Worm (Caenorhabditis elegans) whole organism, L2 larva: ENCODE data around the gene srbc-16.

Source experiments
- F13H6.1 ChIP-seq: sonication (generic microtip); optimal IDR thresholded peaks from 2 replicates; lab custom pipeline; 2016; ENCODE audit warnings: missing genetic modification characterization, missing compliant biosample characterization
- R02D3.7 ChIP-seq: fragments of 150-350 bp; optimal IDR thresholded peaks from 2 replicates; lab custom pipeline; 2014; ENCODE audit warnings: missing biosample characterization, missing genetic modification characterization
- Y55F3AM.14 ChIP-seq: fragments of 200-800 bp; sonication (Bioruptor generic); optimal IDR thresholded peaks from 2 replicates; lab custom pipeline; 2018; ENCODE audit warnings: mild to moderate bottlenecking, missing genetic modification characterization, missing compliant biosample characterization
- ZK546.5 ChIP-seq: sonication (generic microtip); optimal IDR thresholded peaks from 2 replicates; lab custom pipeline; 2017; ENCODE audit warnings: missing biosample characterization, missing genetic modification characterization
- aly-2 ChIP-seq: fragments of 150-350 bp; optimal IDR thresholded peaks from 2 replicates; lab custom pipeline; 2014; ENCODE audit warnings: missing biosample characterization, missing genetic modification characterization
- ama-1 ChIP-seq: fragments of 150-350 bp; optimal IDR thresholded peaks from 2 replicates; lab custom pipeline; 2018; ENCODE audit warnings: inconsistent platforms
- blmp-1 ChIP-seq: sonication (generic microtip); optimal IDR thresholded peaks from 2 replicates; lab custom pipeline; 2017; ENCODE audit warnings: missing genetic modification characterization, mild to moderate bottlenecking, missing compliant biosample characterization, antibody characterized with exemption, moderate library complexity; ENCODE audit not compliant: insufficient read depth
- ceh-16 ChIP-seq: fragments of 150-350 bp; optimal IDR thresholded peaks from 2 replicates; lab custom pipeline; 2014; ENCODE audit warnings: missing biosample characterization, missing genetic modification characterization
- ceh-82 ChIP-seq: fragments of 150-350 bp; optimal IDR thresholded peaks from 2 replicates; lab custom pipeline; 2014; ENCODE audit warnings: missing biosample characterization, missing genetic modification characterization
- crh-2 ChIP-seq: sonication (generic microtip); optimal IDR thresholded peaks from 2 replicates; lab custom pipeline; 2017; ENCODE audit warnings: missing biosample characterization, missing genetic modification characterization
- dmd-4 ChIP-seq: sonication (generic microtip); optimal IDR thresholded peaks from 2 replicates; lab custom pipeline; 2017; ENCODE audit warnings: missing biosample characterization, missing genetic modification characterization
- elt-3 ChIP-seq: sonication (generic microtip); optimal IDR thresholded peaks from 2 replicates; lab custom pipeline; 2017; ENCODE audit warnings: missing biosample characterization, missing genetic modification characterization
- fos-1 ChIP-seq: fragments of 150-350 bp; optimal IDR thresholded peaks from 2 replicates; lab custom pipeline; 2014; ENCODE audit warnings: missing biosample characterization, missing genetic modification characterization
- gmeb-1 ChIP-seq: fragments of 150-350 bp; optimal IDR thresholded peaks from 2 replicates; lab custom pipeline; 2014; ENCODE audit warnings: missing biosample characterization, missing genetic modification characterization
- lin-11 ChIP-seq: fragments of 150-350 bp; sonication (generic microtip); optimal IDR thresholded peaks from 2 replicates; lab custom pipeline; 2014; ENCODE audit warnings: missing biosample characterization, missing genetic modification characterization, inconsistent platforms, mixed read lengths
- mbf-1 ChIP-seq: sonication (generic microtip); optimal IDR thresholded peaks from 2 replicates; lab custom pipeline; 2017; ENCODE audit warnings: missing biosample characterization, missing genetic modification characterization
- mdl-1 ChIP-seq, 2 experiments: fragments of 150-350 bp in 1 of 2; sonication (generic microtip) in 1 of 2; optimal IDR thresholded peaks; 2 replicates each; lab custom pipeline; 2017; ENCODE audit warnings: missing biosample characterization in 2 of 2, missing genetic modification characterization in 2 of 2
- nhr-10 ChIP-seq: sonication (generic microtip); optimal IDR thresholded peaks from 2 replicates; lab custom pipeline; 2017; ENCODE audit warnings: missing biosample characterization, missing genetic modification characterization
- nhr-12 ChIP-seq: fragments of 150-350 bp; optimal IDR thresholded peaks from 2 replicates; lab custom pipeline; 2014; ENCODE audit warnings: missing biosample characterization, missing genetic modification characterization
- nhr-21 ChIP-seq: fragments of 150-350 bp; optimal IDR thresholded peaks from 2 replicates; lab custom pipeline; 2014; ENCODE audit warnings: missing biosample characterization, missing genetic modification characterization
- nhr-23 ChIP-seq: fragments of 150-350 bp; optimal IDR thresholded peaks from 2 replicates; lab custom pipeline; 2014; ENCODE audit warnings: missing biosample characterization, missing genetic modification reagents, missing genetic modification characterization
- nhr-237 ChIP-seq: fragments of 150-350 bp; optimal IDR thresholded peaks from 2 replicates; lab custom pipeline; 2014; ENCODE audit warnings: missing biosample characterization, missing genetic modification characterization
- nhr-6 ChIP-seq: fragments of 150-350 bp; optimal IDR thresholded peaks from 2 replicates; lab custom pipeline; 2014; ENCODE audit warnings: missing biosample characterization, missing genetic modification characterization
- nhr-77 ChIP-seq: fragments of 150-350 bp; optimal IDR thresholded peaks from 2 replicates; lab custom pipeline; 2014; ENCODE audit warnings: missing biosample characterization, missing genetic modification characterization
- sem-4 ChIP-seq: fragments of 150-350 bp; optimal IDR thresholded peaks from 2 replicates; lab custom pipeline; 2014; ENCODE audit warnings: missing biosample characterization, missing genetic modification reagents, missing genetic modification characterization
- sma-3 ChIP-seq: sonication (generic microtip); optimal IDR thresholded peaks from 2 replicates; lab custom pipeline; 2016; ENCODE audit warnings: missing genetic modification reagents, missing genetic modification characterization, missing compliant biosample characterization
- sma-9 ChIP-seq, 2 experiments: fragments of 150-350 bp in 1 of 2; sonication (generic microtip) in 1 of 2; optimal IDR thresholded peaks; 2 replicates each; lab custom pipeline; 2014 to 2016; ENCODE audit warnings: missing genetic modification characterization in 2 of 2, mild to moderate bottlenecking in 1 of 2, missing biosample characterization in 1 of 2, missing compliant biosample characterization in 1 of 2, missing genetic modification reagents in 1 of 2, moderate library complexity in 1 of 2
- unc-39 ChIP-seq: fragments of 150-350 bp; optimal IDR thresholded peaks from 2 replicates; lab custom pipeline; 2014; ENCODE audit warnings: missing biosample characterization, missing genetic modification characterization
- unc-55 ChIP-seq: fragments of 150-350 bp; sonication (generic microtip); optimal IDR thresholded peaks from 3 replicates; lab custom pipeline; 2014; ENCODE audit warnings: missing biosample characterization, missing genetic modification reagents, missing genetic modification characterization
- unc-62 ChIP-seq: fragments of 150-350 bp; optimal IDR thresholded peaks from 2 replicates; lab custom pipeline; 2014; ENCODE audit warnings: missing biosample characterization, missing genetic modification reagents, missing genetic modification characterization
- zag-1 ChIP-seq: fragments of 150-350 bp; optimal IDR thresholded peaks from 2 replicates; lab custom pipeline; 2014; ENCODE audit warnings: missing biosample characterization, missing genetic modification characterization
- ztf-1 ChIP-seq: fragments of 200-800 bp; sonication (Bioruptor generic); conservative IDR thresholded peaks from 2 replicates; pipeline ENCODE4 v1.3.6; 2022; ENCODE audit warnings: missing genetic modification characterization, missing compliant biosample characterization
- ztf-11 ChIP-seq: sonication (generic microtip); optimal IDR thresholded peaks from 2 replicates; lab custom pipeline; 2017; ENCODE audit warnings: missing biosample characterization, missing genetic modification characterization
- ztf-4 ChIP-seq: fragments of 150-350 bp; optimal IDR thresholded peaks from 2 replicates; lab custom pipeline; 2014; ENCODE audit warnings: missing biosample characterization, missing genetic modification characterization

srbc-16 gene

DNA sequence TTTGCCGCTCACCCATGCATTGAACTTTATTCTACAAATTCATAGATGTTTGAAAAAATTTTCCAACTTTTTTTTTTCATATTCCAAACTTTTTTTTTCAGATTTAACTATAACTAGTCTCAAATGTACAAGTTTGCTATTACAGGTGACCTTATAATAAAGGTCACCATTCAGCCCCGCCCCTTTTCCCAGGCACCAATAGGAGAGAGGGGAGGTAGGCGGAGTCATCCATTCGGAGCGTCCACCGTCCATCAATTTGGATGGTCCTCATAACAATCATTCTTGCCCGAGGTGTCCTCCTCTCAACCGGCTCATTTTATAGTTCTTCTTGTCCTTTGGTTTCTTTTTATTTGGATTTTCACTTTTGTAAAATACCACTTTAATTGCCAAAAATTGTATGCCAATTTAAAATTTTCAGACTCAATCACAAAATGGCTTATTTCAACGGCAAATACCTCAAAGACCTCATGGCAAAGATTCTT, 6.1 kb downstream of the srbc-16 start, which contains the start of gene Y5H2B.3:
Gene Y5H2B.3, plus strand, starts transcription at position 432 of the 482 bp plus-strand sequence.
- no peak for TF ChIP-seq dmd-4 (tag; lab: Kevin White, UChicago)
- TF ChIP-seq sem-4 (tag; lab: Kevin White, UChicago) = no peak
- no peak for TF ChIP-seq ama-1 (lab: Kevin White, UChicago)
- TF ChIP-seq nhr-12 (tag; lab: Kevin White, UChicago) = no peak
- no peak for TF ChIP-seq ceh-82 (tag; lab: Kevin White, UChicago)
- TF ChIP-seq nhr-77 (tag; lab: Kevin White, UChicago) = no peak
- TF ChIP-seq nhr-6 (tag; lab: Kevin White, UChicago) = no peak
- TF ChIP-seq crh-2 (tag; lab: Kevin White, UChicago) = no peak
- no peak for TF ChIP-seq ceh-16 (tag; lab: Kevin White, UChicago)
- no peak for TF ChIP-seq lin-11 (tag; lab: Kevin White, UChicago)
- TF ChIP-seq nhr-21 = no peak
- no peak for TF ChIP-seq ztf-11 (tag; lab: Kevin White, UChicago)
- TF ChIP-seq R02D3.7 (tag; lab: Kevin White, UChicago) = no peak
- no peak for TF ChIP-seq sma-3
- no peak for TF ChIP-seq ztf-4 (tag; lab: Kevin White, UChicago)

DNA sequence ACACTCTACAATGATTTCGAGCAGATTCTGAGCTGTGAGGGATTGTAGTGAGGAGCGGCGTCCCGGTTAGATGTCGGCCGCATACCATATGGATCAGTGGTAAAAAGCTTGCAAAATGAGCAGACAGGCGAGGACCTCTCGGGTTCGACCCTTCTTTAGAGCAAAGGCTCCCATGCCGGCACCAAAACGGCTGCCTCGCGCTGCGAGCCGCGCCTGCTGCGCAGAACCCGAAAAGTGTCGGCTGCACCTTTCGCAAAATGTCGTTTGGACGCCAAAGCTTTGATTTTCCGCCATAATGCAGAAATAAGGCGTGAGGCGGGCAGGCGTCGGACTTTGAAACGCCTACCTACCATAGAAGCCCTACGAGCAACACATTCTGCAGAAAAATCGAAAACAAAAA, 8.5 kb downstream of the srbc-16 start:
- TF ChIP-seq unc-62 (GFP tag; lab: Kevin White, UChicago) (no peak), ztf-11 (tag; lab: Kevin White, UChicago) (no peak)

DNA sequence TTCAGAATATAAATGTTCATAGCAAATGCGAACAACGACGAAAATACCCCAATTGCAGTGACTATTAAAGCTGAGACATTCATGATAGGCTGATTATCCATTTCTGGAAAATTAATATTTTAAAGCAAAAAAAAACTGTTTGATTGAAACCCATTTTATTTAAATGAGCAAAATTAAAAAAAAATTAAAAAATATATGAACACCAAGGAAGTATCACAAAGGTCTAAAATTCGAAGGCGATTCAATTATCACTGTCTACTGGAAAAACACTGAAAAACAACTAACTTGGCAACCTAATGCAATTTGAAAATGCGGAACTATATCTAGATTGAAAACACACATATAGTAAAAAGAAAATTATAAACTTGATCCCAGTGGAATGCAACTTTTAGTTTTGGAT, 9.3 kb downstream of the srbc-16 start, which contains the start of gene srbc-42:
Gene srbc-42, minus strand, starts transcription at position 101 of the 400 bp plus-strand sequence.
- TF ChIP-seq dmd-4 (tag; lab: Kevin White, UChicago) = no peak
- no peak for TF ChIP-seq R02D3.7 (tag; lab: Kevin White, UChicago)
- no peak for TF ChIP-seq ZK546.5 (tag; lab: Kevin White, UChicago)
- TF ChIP-seq mdl-1 (tag; optimal IDR thresholded peaks at IDR 0.05; lab: Kevin White, UChicago) = no peak
- TF ChIP-seq sma-3 = no peak
- TF ChIP-seq mbf-1 (tag; lab: Kevin White, UChicago) = no peak
- TF ChIP-seq nhr-10 (tag; lab: Kevin White, UChicago) = no peak
- no peak for TF ChIP-seq aly-2

DNA sequence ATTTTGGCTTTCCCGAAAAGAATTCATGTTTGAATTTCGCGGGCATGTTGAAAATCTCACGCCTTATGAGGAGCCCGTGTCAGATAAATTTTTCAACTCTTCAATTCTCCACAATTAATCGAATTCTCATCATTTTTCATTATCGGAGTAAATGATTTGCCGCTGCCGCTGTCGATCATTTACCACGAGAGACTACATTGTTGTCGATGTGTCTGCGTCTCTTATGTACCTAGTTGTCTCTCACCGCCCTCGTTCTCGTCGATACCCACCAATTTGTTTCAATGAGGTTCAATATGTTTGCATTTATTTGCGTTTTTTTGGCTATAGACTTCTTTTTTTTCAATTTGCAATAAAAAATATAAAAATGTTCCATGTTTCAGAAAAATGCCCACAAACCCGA, 10.3 kb downstream of the srbc-16 start, which contains the start of gene nhr-13:
Gene nhr-13, plus strand, starts transcription at position 369 of the 400 bp plus-strand sequence.
- TF ChIP-seq sma-9 (GFP tag; optimal IDR thresholded peaks at IDR 0.05; lab: Kevin White, UChicago) (peak; percentile 32), sma-9 (tag; optimal IDR thresholded peaks at IDR 0.05; lab: Kevin White, UChicago) (no peak), ceh-82 (tag; lab: Kevin White, UChicago) (no peak), sem-4 (tag; lab: Kevin White, UChicago) (no peak), mbf-1 (tag; lab: Kevin White, UChicago) (no peak), fos-1 (tag; lab: Kevin White, UChicago) (peak; percentile 15), elt-3 (no peak), R02D3.7 (tag; lab: Kevin White, UChicago) (no peak), F13H6.1 (tag; lab: Kevin White, UChicago) (no peak), crh-2 (tag; lab: Kevin White, UChicago) (peak; percentile 13), gmeb-1 (tag; lab: Kevin White, UChicago) (peak; percentile 43), lin-11 (tag; lab: Kevin White, UChicago) (no peak), nhr-23 (tag; lab: Kevin White, UChicago) (no peak)

DNA sequence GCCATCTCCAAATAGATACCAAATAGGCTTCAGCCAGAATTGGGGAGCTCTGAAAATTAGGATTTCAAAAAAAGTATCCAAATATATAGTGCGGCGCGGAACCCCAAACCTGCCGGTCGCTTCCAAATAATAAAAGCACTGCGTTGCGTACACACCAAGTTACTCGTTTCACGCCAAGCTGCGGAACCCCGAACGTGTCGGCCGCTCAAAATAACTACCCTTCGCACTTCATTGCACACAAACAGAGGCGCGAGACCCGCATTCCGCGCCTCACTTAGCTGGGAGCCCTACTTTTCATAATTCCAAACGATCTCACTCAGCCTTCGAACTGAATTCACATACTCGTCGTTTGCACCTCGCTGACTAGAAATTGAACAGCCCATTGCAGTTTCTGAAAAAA, 17.8 kb downstream of the srbc-16 start:
- TF ChIP-seq nhr-23 (tag; lab: Kevin White, UChicago) = no peak
- TF ChIP-seq sma-3 = no peak
- no peak for TF ChIP-seq nhr-77 (tag; lab: Kevin White, UChicago)
- TF ChIP-seq nhr-21 = no peak
- TF ChIP-seq ztf-1 (GFP tag; lab: Robert Waterston, UW) = no peak

DNA sequence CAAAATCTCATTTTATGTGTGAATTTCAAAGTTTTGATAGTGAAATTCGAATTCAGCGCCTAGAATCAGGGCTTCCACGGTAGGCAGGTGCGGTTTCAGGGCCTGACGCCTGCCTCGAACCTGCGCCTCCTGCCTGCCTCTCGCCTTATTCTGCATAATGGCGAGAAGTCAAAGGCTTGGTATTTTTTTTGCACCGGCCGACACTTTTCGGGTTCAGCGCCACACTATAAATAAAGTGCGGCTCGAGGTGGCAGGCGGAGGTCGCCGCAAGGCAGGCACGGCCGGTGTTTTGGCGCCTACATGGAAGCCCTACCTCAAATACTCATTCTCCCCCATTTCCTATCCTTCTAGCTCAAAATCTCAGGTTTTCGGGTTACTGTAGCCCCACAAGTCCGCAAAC, 18.6 kb downstream of the srbc-16 start:
- TF ChIP-seq unc-55 (GFP tag; lab: Kevin White, UChicago) (no peak), Y55F3AM.14 (GFP tag; lab: Kevin White, UChicago) (no peak), nhr-12 (tag; lab: Kevin White, UChicago) (no peak), aly-2 (no peak), ceh-82 (tag; lab: Kevin White, UChicago) (no peak), nhr-77 (tag; lab: Kevin White, UChicago) (no peak), nhr-237 (tag; lab: Kevin White, UChicago) (no peak), zag-1 (tag; lab: Kevin White, UChicago) (no peak), nhr-6 (tag; lab: Kevin White, UChicago) (no peak), unc-39 (tag; lab: Kevin White, UChicago) (no peak), blmp-1 (tag; lab: Kevin White, UChicago) (no peak), ceh-16 (tag; lab: Kevin White, UChicago) (no peak), nhr-10 (tag; lab: Kevin White, UChicago) (no peak), unc-62 (GFP tag; lab: Kevin White, UChicago) (no peak)
